Fruit fly (Drosophila melanogaster) whole organism, embryonic: ENCODE measurements around the gene CG43707.

Experiments
- Bteb2 ChIP-seq: fragments of 200-800 bp; sonication (Bioruptor generic); optimal IDR thresholded peaks from 2 replicates; lab custom pipeline; 2016; ENCODE audit warnings: missing biosample characterization, missing genetic modification characterization
- CG10431 ChIP-seq: fragments of 200-800 bp; sonication (Bioruptor generic); optimal IDR thresholded peaks from 3 replicates; lab custom pipeline; 2018; ENCODE audit warnings: missing biosample characterization, mild to moderate bottlenecking, missing genetic modification characterization
- CG11504 ChIP-seq: fragments of 200-800 bp; sonication (Bioruptor generic); optimal IDR thresholded peaks from 3 replicates; lab custom pipeline; 2019; ENCODE audit warnings: missing biosample characterization, mild to moderate bottlenecking, missing genetic modification characterization, moderate library complexity
- CG13123 ChIP-seq: fragments of 200-800 bp; sonication (Bioruptor generic); optimal IDR thresholded peaks from 2 replicates; lab custom pipeline; 2016; ENCODE audit warnings: missing biosample characterization, missing genetic modification characterization
- CG13894 ChIP-seq: fragments of 200-800 bp; sonication (Bioruptor generic); optimal IDR thresholded peaks from 3 replicates; lab custom pipeline; 2018; ENCODE audit warnings: missing biosample characterization, mild to moderate bottlenecking, missing genetic modification characterization, moderate library complexity
- CG14710 ChIP-seq: fragments of 200-800 bp; sonication (Bioruptor generic); optimal IDR thresholded peaks from 3 replicates; lab custom pipeline; 2019; ENCODE audit warnings: missing biosample characterization, mild to moderate bottlenecking, missing genetic modification characterization, moderate library complexity
- CG17328 ChIP-seq: fragments of 200-800 bp; sonication (Bioruptor generic); IDR thresholded peaks from 2 replicates; pipeline ENCODE4 v1.3.6; 2022; ENCODE audit warnings: missing biosample characterization, missing genetic modification characterization
- CG17359 ChIP-seq: fragments of 200-800 bp; sonication (Bioruptor generic); optimal IDR thresholded peaks from 3 replicates; lab custom pipeline; 2018; ENCODE audit warnings: missing biosample characterization, mild to moderate bottlenecking, missing genetic modification characterization, moderate library complexity
- CG18476 ChIP-seq: fragments of 200-800 bp; sonication (Bioruptor generic); optimal IDR thresholded peaks from 2 replicates; lab custom pipeline; 2016; ENCODE audit warnings: missing biosample characterization, mild to moderate bottlenecking, missing genetic modification characterization
- CG2202 ChIP-seq: fragments of 200-800 bp; sonication (Bioruptor generic); optimal IDR thresholded peaks from 2 replicates; lab custom pipeline; 2018; ENCODE audit warnings: missing biosample characterization, mild to moderate bottlenecking, missing genetic modification characterization
- CG31224 ChIP-seq: fragments of 200-800 bp; sonication (Bioruptor generic); IDR thresholded peaks from 2 replicates; pipeline ENCODE4 v1.3.6; 2022; ENCODE audit warnings: missing biosample characterization, missing genetic modification characterization
- CG31441 ChIP-seq: fragments of 200-800 bp; sonication (Bioruptor generic); IDR thresholded peaks from 2 replicates; pipeline ENCODE4 v1.3.6; 2022; ENCODE audit warnings: missing biosample characterization, missing genetic modification characterization
- CG3163 ChIP-seq: fragments of 200-800 bp; sonication (Bioruptor generic); optimal IDR thresholded peaks from 3 replicates; lab custom pipeline; 2016; ENCODE audit warnings: missing biosample characterization, missing genetic modification characterization
- CG33557 ChIP-seq: fragments of 200-800 bp; sonication (Bioruptor generic); optimal IDR thresholded peaks from 2 replicates; lab custom pipeline; 2019; ENCODE audit warnings: missing biosample characterization, mild to moderate bottlenecking, missing genetic modification characterization, moderate library complexity
- CG7372 ChIP-seq: fragments of 200-800 bp; sonication (Bioruptor generic); IDR thresholded peaks from 2 replicates; pipeline ENCODE4 v1.3.6; 2022; ENCODE audit warnings: missing biosample characterization, missing genetic modification characterization
- CG7786 ChIP-seq: fragments of 200-800 bp; sonication (Bioruptor generic); optimal IDR thresholded peaks from 2 replicates; lab custom pipeline; 2016; ENCODE audit warnings: missing biosample characterization, missing genetic modification characterization
- CG8089 ChIP-seq: fragments of 200-800 bp; sonication (Bioruptor generic); optimal IDR thresholded peaks from 3 replicates; lab custom pipeline; 2016; ENCODE audit warnings: missing biosample characterization, missing genetic modification characterization
- CG9876 ChIP-seq: fragments of 200-800 bp; sonication (Bioruptor generic); optimal IDR thresholded peaks from 2 replicates; lab custom pipeline; 2016; ENCODE audit warnings: missing biosample characterization, missing genetic modification characterization
- Dip2 ChIP-seq: fragments of 200-800 bp; sonication (Bioruptor generic); IDR thresholded peaks from 2 replicates; pipeline ENCODE4 v1.3.6; 2022; ENCODE audit warnings: missing biosample characterization, missing genetic modification characterization
- Doc3 ChIP-seq: fragments of 200-800 bp; sonication (Bioruptor generic); IDR thresholded peaks from 3 replicates; pipeline ENCODE4 v1.3.6; 2022; ENCODE audit warnings: missing biosample characterization, missing genetic modification characterization; ENCODE audit not compliant: partially characterized antibody
- Gsc ChIP-seq: fragments of 200-800 bp; sonication (Bioruptor generic); IDR thresholded peaks from 2 replicates; pipeline ENCODE4 v1.3.6; 2022; ENCODE audit warnings: missing biosample characterization, missing genetic modification characterization
- Hmr ChIP-seq: fragments of 200-800 bp; sonication (Bioruptor generic); optimal IDR thresholded peaks from 3 replicates; lab custom pipeline; 2017; ENCODE audit warnings: mild to moderate bottlenecking, missing biosample characterization, missing genetic modification reagents, missing genetic modification characterization
- MESR4 ChIP-seq: fragments of 200-800 bp; sonication (Bioruptor generic); optimal IDR thresholded peaks from 2 replicates; lab custom pipeline; 2018; ENCODE audit warnings: missing biosample characterization, mild to moderate bottlenecking, missing genetic modification characterization, moderate library complexity
- Max ChIP-seq: fragments of 200-800 bp; sonication (Bioruptor generic); optimal IDR thresholded peaks from 2 replicates; lab custom pipeline; 2016; ENCODE audit warnings: missing biosample characterization, mild to moderate bottlenecking, missing genetic modification characterization
- Mes4 ChIP-seq: fragments of 200-800 bp; sonication (Bioruptor generic); optimal IDR thresholded peaks from 2 replicates; lab custom pipeline; 2016; ENCODE audit warnings: missing biosample characterization, missing genetic modification characterization
- Opbp ChIP-seq: fragments of 200-800 bp; sonication (Bioruptor generic); IDR thresholded peaks from 3 replicates; pipeline ENCODE4 v1.3.6; 2022; ENCODE audit warnings: missing biosample characterization, missing genetic modification characterization; ENCODE audit not compliant: partially characterized antibody
- Six4 ChIP-seq: fragments of 200-800 bp; sonication (Bioruptor generic); optimal IDR thresholded peaks from 2 replicates; lab custom pipeline; 2016; ENCODE audit warnings: missing biosample characterization, missing genetic modification characterization
- Sry-δ ChIP-seq: fragments of 200-800 bp; sonication (Bioruptor generic); optimal IDR thresholded peaks from 2 replicates; lab custom pipeline; 2016; ENCODE audit warnings: missing biosample characterization, missing genetic modification characterization
- ac ChIP-seq: fragments of 200-800 bp; sonication (Bioruptor generic); optimal IDR thresholded peaks from 3 replicates; lab custom pipeline; 2017; ENCODE audit warnings: missing biosample characterization, mild to moderate bottlenecking, missing genetic modification characterization
- al ChIP-seq: fragments of 200-800 bp; sonication (Bioruptor generic); IDR thresholded peaks from 2 replicates; pipeline ENCODE4 v1.3.6; 2022; ENCODE audit warnings: missing biosample characterization, missing genetic modification characterization
- crp ChIP-seq, 2 experiments: fragments of 200-800 bp; sonication (Bioruptor generic); optimal IDR thresholded peaks; 2 replicates in 1 of 2; 3 replicates in 1 of 2; lab custom pipeline; 2017; ENCODE audit warnings: missing biosample characterization in 2 of 2, missing genetic modification characterization in 2 of 2, mild to moderate bottlenecking in 1 of 2, moderate library complexity in 1 of 2
- exex ChIP-seq: fragments of 200-800 bp; sonication (Bioruptor generic); optimal IDR thresholded peaks from 4 replicates; lab custom pipeline; 2018; ENCODE audit warnings: missing biosample characterization, mild to moderate bottlenecking, missing genetic modification characterization, moderate library complexity
- fru ChIP-seq: fragments of >200 bp; optimal IDR thresholded peaks from 2 replicates; lab custom pipeline; 2017
- gfzf ChIP-seq: fragments of 200-800 bp; sonication (Bioruptor generic); optimal IDR thresholded peaks from 2 replicates; lab custom pipeline; 2016; ENCODE audit warnings: missing biosample characterization, mild to moderate bottlenecking, missing genetic modification characterization, moderate library complexity
- hkb ChIP-seq, 2 experiments: fragments of 200-800 bp in 1 of 2; fragments of >200 bp in 1 of 2; sonication (Bioruptor generic) in 1 of 2; IDR thresholded peaks in 1 of 2; optimal IDR thresholded peaks in 1 of 2; 2 replicates each; pipeline versions ENCODE4 v1.3.6 to Lab custom; 2017 to 2022; ENCODE audit warnings: missing biosample characterization in 1 of 2, missing genetic modification characterization in 1 of 2
- pan ChIP-seq, 4 experiments: fragments of >200 bp in 3 of 4; fragments of 200-800 bp in 1 of 4; sonication (Bioruptor generic) in 1 of 4; optimal IDR thresholded peaks in 3 of 4; IDR thresholded peaks in 1 of 4; 2 replicates each; pipeline versions ENCODE4 v1.3.6 to Lab custom; 2017 to 2022; ENCODE audit warnings: missing biosample characterization in 2 of 4, missing genetic modification characterization in 2 of 4, mixed read lengths in 1 of 4
- prd ChIP-seq, 3 experiments: fragments of >200 bp in 2 of 3; fragments of 200-800 bp in 1 of 3; sonication (Bioruptor generic) in 1 of 3; optimal IDR thresholded peaks in 2 of 3; IDR thresholded peaks in 1 of 3; 2 replicates in 2 of 3; 3 replicates in 1 of 3; pipeline versions ENCODE4 v1.3.6 to Lab custom; 2017 to 2022; ENCODE audit warnings: missing biosample characterization in 1 of 3, missing genetic modification characterization in 1 of 3
- psq ChIP-seq: fragments of 200-800 bp; sonication (Bioruptor generic); optimal IDR thresholded peaks from 2 replicates; lab custom pipeline; 2017; ENCODE audit warnings: missing biosample characterization, missing genetic modification characterization
- ranshi ChIP-seq: fragments of 200-800 bp; sonication (Bioruptor generic); IDR thresholded peaks from 2 replicates; pipeline ENCODE4 v1.3.6; 2022; ENCODE audit warnings: missing biosample characterization, missing genetic modification characterization
- rib ChIP-seq: fragments of 200-800 bp; sonication (Bioruptor generic); IDR thresholded peaks from 2 replicates; pipeline ENCODE4 v1.3.6; 2022; ENCODE audit warnings: missing biosample characterization, missing genetic modification characterization
- run ChIP-seq: fragments of 200-800 bp; sonication (Bioruptor generic); optimal IDR thresholded peaks from 3 replicates; lab custom pipeline; 2018; ENCODE audit warnings: missing biosample characterization, mild to moderate bottlenecking, missing genetic modification characterization
- ssp ChIP-seq: fragments of 200-800 bp; sonication (Bioruptor generic); IDR thresholded peaks from 2 replicates; pipeline ENCODE4 v1.3.6; 2022; ENCODE audit warnings: missing biosample characterization, missing genetic modification characterization
- stwl ChIP-seq: fragments of 200-800 bp; sonication (Bioruptor generic); optimal IDR thresholded peaks from 3 replicates; lab custom pipeline; 2018; ENCODE audit warnings: missing biosample characterization, mild to moderate bottlenecking, missing genetic modification characterization, moderate library complexity
- tgo ChIP-seq: fragments of 200-800 bp; sonication (Bioruptor generic); IDR thresholded peaks from 3 replicates; pipeline ENCODE4 v1.3.6; 2022; ENCODE audit warnings: missing biosample characterization, missing genetic modification characterization
- unpg ChIP-seq: fragments of 200-800 bp; sonication (Bioruptor generic); optimal IDR thresholded peaks from 3 replicates; lab custom pipeline; 2018; ENCODE audit warnings: missing biosample characterization, mild to moderate bottlenecking, missing genetic modification characterization, moderate library complexity
- vfl ChIP-seq: fragments of 200-800 bp; sonication (Bioruptor generic); optimal IDR thresholded peaks from 2 replicates; lab custom pipeline; 2016; ENCODE audit warnings: missing biosample characterization, missing genetic modification characterization
- yki ChIP-seq: fragments of >200 bp; optimal IDR thresholded peaks from 3 replicates; lab custom pipeline; 2018
- z ChIP-seq: fragments of 200-800 bp; sonication (Bioruptor generic); IDR thresholded peaks from 3 replicates; pipeline ENCODE4 v1.3.6; 2022; ENCODE audit warnings: missing biosample characterization, missing genetic modification characterization
- zf30C ChIP-seq: fragments of 200-800 bp; sonication (Bioruptor generic); optimal IDR thresholded peaks from 3 replicates; lab custom pipeline; 2018; ENCODE audit warnings: missing biosample characterization, mild to moderate bottlenecking, missing genetic modification characterization

CG43707 gene

DNA sequence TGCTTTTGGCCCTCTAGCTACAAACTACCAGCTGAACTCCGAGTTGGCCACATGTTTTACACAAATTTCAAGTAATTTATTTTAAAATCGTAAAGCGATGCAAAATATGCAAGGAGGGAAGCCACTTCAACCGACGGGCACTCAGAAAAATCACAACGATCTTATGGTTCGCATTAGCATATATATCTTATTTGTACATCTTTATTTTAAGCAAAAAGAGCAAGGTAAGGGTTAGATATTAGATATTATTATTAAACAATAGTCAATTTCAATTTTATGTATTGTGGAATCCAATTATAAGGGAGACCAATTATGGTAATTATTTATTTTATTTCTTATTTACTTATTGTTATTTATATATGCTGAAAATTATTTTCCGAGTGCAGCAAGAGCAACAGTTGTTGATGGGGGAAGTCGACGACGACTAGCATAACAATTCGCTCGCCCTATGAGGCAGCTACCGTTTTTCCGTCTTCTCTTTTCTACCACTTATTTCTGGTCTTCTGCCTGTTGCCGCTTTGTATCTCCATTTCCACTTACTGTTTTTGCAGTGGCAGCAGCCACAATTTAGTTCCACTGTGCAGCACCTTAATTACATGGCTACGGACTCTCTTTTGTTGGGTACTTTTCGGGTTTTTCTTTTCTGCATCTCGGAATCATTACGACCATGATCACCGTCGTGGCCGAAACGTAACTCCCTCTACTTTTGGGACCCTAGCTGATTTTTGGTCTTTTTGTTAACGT lies 12.8 kb downstream of the CG43707 start (continued):
- TF ChIP-seq Doc3 (GFP tag; lab: Robert Waterston, UW) (no peak), Gsc (no peak), CG2202 (tag; lab: Kevin White, UChicago) (peak; percentile 13), stwl (tag; lab: Kevin White, UChicago) (no peak), rib (GFP tag; lab: Robert Waterston, UW) (no peak), run (peak; percentile 24), Mes4 (GFP tag; lab: Kevin White, UChicago) (no peak), CG10431 (GFP tag; lab: Kevin White, UChicago) (no peak), vfl (GFP tag; lab: Kevin White, UChicago) (no peak), MESR4 (GFP tag; lab: Kevin White, UChicago) (no peak), z (GFP tag; lab: Robert Waterston, UW) (no peak), Dip2 (no peak), tgo (GFP tag; lab: Robert Waterston, UW) (peak; percentile 46; the same call in 2 of the 3 replicates), Hmr (GFP tag; lab: Kevin White, UChicago) (peak; percentile 2), exex (tag; lab: Kevin White, UChicago) (no peak), CG8089 (GFP tag; lab: Kevin White, UChicago) (no peak), CG13123 (GFP tag; lab: Kevin White, UChicago) (no peak), Opbp (GFP tag; lab: Robert Waterston, UW) (no peak), zf30C (GFP tag; lab: Kevin White, UChicago) (peak; percentile 70), ranshi (GFP tag; lab: Robert Waterston, UW) (no peak), hkb (optimal IDR thresholded peaks at IDR 0.05; lab: Kevin White, UChicago) (no peak), hkb (GFP tag; IDR thresholded peaks at IDR 0.05; lab: Robert Waterston, UW) (peak; percentile 18; the same call in 1 of the 2 replicates), CG17328 (GFP tag; lab: Robert Waterston, UW) (no peak; the same call in 1 of the 2 replicates), CG17359 (tag; lab: Kevin White, UChicago) (peak; percentile 68), CG31224 (GFP tag; lab: Robert Waterston, UW) (peak; percentile 39; the same call in 1 of the 2 replicates), CG7786 (no peak), psq (GFP tag; lab: Kevin White, UChicago) (no peak), ssp (GFP tag; lab: Robert Waterston, UW) (no peak), Max (GFP tag; lab: Kevin White, UChicago) (no peak), CG11504 (peak; percentile 81), ac (GFP tag; lab: Kevin White, UChicago) (no peak), crp (GFP tag; optimal IDR thresholded peaks at IDR 0.05; lab: Kevin White, UChicago) (no peak), Sry-δ (GFP tag; lab: Kevin White, UChicago) (no peak), unpg (GFP tag; lab: Kevin White, UChicago) (peak; percentile 65), CG33557 (GFP tag; lab: Kevin White, UChicago) (peak; percentile 8), CG18476 (GFP tag; lab: Kevin White, UChicago) (no peak), CG9876 (GFP tag; lab: Kevin White, UChicago) (no peak), al (GFP tag; lab: Robert Waterston, UW) (no peak), Six4 (GFP tag; lab: Kevin White, UChicago) (no peak), CG31441 (peak; percentile 79), gfzf (GFP tag; lab: Kevin White, UChicago) (no peak), CG7372 (GFP tag; lab: Robert Waterston, UW) (no peak), CG13894 (tag; lab: Kevin White, UChicago) (no peak), CG3163 (no peak), fru (no peak), pan (optimal IDR thresholded peaks at IDR 0.05; lab: Kevin White, UChicago) (no peak), pan (GFP tag; optimal IDR thresholded peaks at IDR 0.05 in 1 of 2, IDR thresholded peaks at IDR 0.05 in 1 of 2) (peak in 1 of 2 experiments; percentile 6), CG14710 (tag; lab: Kevin White, UChicago) (peak; percentile 76), prd (optimal IDR thresholded peaks at IDR 0.05; lab: Kevin White, UChicago) (no peak), prd (GFP tag; IDR thresholded peaks at IDR 0.05; lab: Robert Waterston, UW) (no peak; the same call in 1 of the 3 replicates), yki (no peak), Bteb2 (GFP tag; lab: Kevin White, UChicago) (no peak)
